Worm (Caenorhabditis elegans) whole organism, midembryonic: Measurements from ENCODE around the gene lgg-3.
A peak's percentile ranks its signal among the peaks of the same experiment; 100 is the strongest.

ENCODE experiments used
- T22C8.4 ChIP-seq: fragments of 200-800 bp; sonication (Bioruptor generic); IDR thresholded peaks from 2 replicates; pipeline ENCODE4 v1.3.6; 2022; ENCODE audit warnings: missing genetic modification characterization, missing compliant biosample characterization
- cog-1 ChIP-seq: sonication (generic microtip); optimal IDR thresholded peaks from 2 replicates; lab custom pipeline; 2016; ENCODE audit warnings: missing genetic modification characterization, missing compliant biosample characterization
- flt-1 ChIP-seq: fragments of 200-800 bp; sonication (Bioruptor generic); IDR thresholded peaks from 2 replicates; pipeline ENCODE4 v1.3.6; 2022; ENCODE audit warnings: missing genetic modification characterization, missing compliant biosample characterization
- klf-2 ChIP-seq: fragments of 200-800 bp; sonication (Bioruptor generic); conservative IDR thresholded peaks from 2 replicates; pipeline ENCODE4 v1.3.6; 2022; ENCODE audit warnings: missing genetic modification reagents, missing genetic modification characterization, missing compliant biosample characterization
- med-1 ChIP-seq: sonication (generic microtip); optimal IDR thresholded peaks from 2 replicates; lab custom pipeline; 2017; ENCODE audit warnings: missing genetic modification characterization, mild to moderate bottlenecking, missing compliant biosample characterization, antibody characterized with exemption, missing genetic modification reagents; ENCODE audit not compliant: insufficient read depth
- ref-1 ChIP-seq: fragments of 200-800 bp; sonication (Bioruptor generic); conservative IDR thresholded peaks from 2 replicates; pipeline ENCODE4 v1.3.6; 2022; ENCODE audit warnings: missing genetic modification reagents, missing genetic modification characterization, missing compliant biosample characterization
- tab-1 ChIP-seq: fragments of 200-800 bp; sonication (Bioruptor generic); IDR thresholded peaks from 2 replicates; pipeline ENCODE4 v1.3.6; 2022; ENCODE audit warnings: missing genetic modification characterization, missing compliant biosample characterization
- ztf-23 ChIP-seq: fragments of 200-800 bp; sonication (Bioruptor generic); IDR thresholded peaks from 2 replicates; pipeline ENCODE4 v1.3.6; 2022; ENCODE audit warnings: missing genetic modification reagents, missing genetic modification characterization, missing compliant biosample characterization
- ztf-29 ChIP-seq: fragments of 200-800 bp; sonication (Bioruptor generic); IDR thresholded peaks from 2 replicates; pipeline ENCODE4 v1.3.6; 2022; ENCODE audit warnings: missing genetic modification reagents, missing genetic modification characterization, missing compliant biosample characterization

lgg-3 gene

ce11 chrIII:5677790-5678189 is 20.0 kb downstream of the lgg-3 start, which contains the start of gene F54E7.9:
TSS of gene F54E7.9 (minus strand) at chrIII:5677890.
- no peak for TF ChIP-seq klf-2 (GFP tag; lab: Robert Waterston, UW)
- no peak for TF ChIP-seq T22C8.4 (GFP tag; lab: Robert Waterston, UW)
- no peak for TF ChIP-seq flt-1 (GFP tag; lab: Robert Waterston, UW)
- no peak for TF ChIP-seq tab-1 (GFP tag; lab: Robert Waterston, UW)
- TF ChIP-seq ztf-23 (GFP tag; lab: Robert Waterston, UW), result no peak
- TF ChIP-seq cog-1, result no peak

- TF ChIP-seq T22C8.4 (GFP tag; lab: Robert Waterston, UW), result no peak
- TF ChIP-seq ref-1 (GFP tag; lab: Robert Waterston, UW), result no peak
- no peak for TF ChIP-seq klf-2 (GFP tag; lab: Robert Waterston, UW)
- no peak for TF ChIP-seq med-1 (GFP tag; lab: Kevin White, UChicago)
- TF ChIP-seq tab-1 (GFP tag; lab: Robert Waterston, UW), result no peak
- TF ChIP-seq flt-1 (GFP tag; lab: Robert Waterston, UW), result no peak
- no peak for TF ChIP-seq ztf-29
- no peak for TF ChIP-seq cog-1
- TF ChIP-seq ztf-23 (GFP tag; lab: Robert Waterston, UW), result no peak
These were observed 22.3 kb downstream of the lgg-3 start for ce11 chrIII:5675384-5675984.

- TF ChIP-seq ref-1 (GFP tag; lab: Robert Waterston, UW) (no peak), cog-1 (no peak), tab-1 (GFP tag; lab: Robert Waterston, UW) (no peak), klf-2 (GFP tag; lab: Robert Waterston, UW) (no peak), T22C8.4 (GFP tag; lab: Robert Waterston, UW) (no peak), med-1 (GFP tag; lab: Kevin White, UChicago) (no peak), ztf-23 (GFP tag; lab: Robert Waterston, UW) (no peak), ztf-29 (no peak), flt-1 (GFP tag; lab: Robert Waterston, UW) (no peak)
These were observed 23.6 kb downstream of the lgg-3 start for ce11 chrIII:5674196-5674595.

DNA sequence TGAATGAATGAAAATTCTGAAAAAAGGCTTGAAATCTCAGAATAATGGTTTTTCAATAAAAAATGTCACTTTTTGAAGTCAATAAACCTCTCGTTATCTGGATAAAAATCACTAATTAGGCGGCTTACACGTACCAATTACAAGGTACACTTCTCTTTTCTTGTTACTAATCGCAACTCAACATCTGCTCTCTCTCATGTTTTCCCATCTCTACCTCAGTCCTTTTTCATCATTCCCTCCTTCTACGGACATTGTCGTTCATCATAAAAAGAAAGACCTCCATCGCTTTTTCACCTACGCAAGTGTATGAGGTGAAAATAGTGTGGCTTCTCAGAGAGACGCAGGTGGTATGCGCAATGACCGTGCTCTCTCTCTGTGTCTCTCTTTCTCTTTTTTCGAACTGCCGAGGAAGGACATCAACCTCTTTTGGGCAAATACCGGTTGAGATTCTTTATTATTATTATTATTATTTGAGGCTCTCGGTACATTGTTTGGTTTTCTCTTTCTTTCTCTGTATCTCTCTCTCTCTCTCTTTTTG is 29.8 kb downstream of the lgg-3 start:
- TF ChIP-seq med-1 (GFP tag; lab: Kevin White, UChicago) (no peak), ref-1 (GFP tag; lab: Robert Waterston, UW) (no peak), cog-1 (peak; percentile 68)

- no peak for TF ChIP-seq klf-2 (GFP tag; lab: Robert Waterston, UW)
- no peak for TF ChIP-seq T22C8.4 (GFP tag; lab: Robert Waterston, UW)
- TF ChIP-seq tab-1 (GFP tag; lab: Robert Waterston, UW), result no peak
- no peak for TF ChIP-seq med-1 (GFP tag; lab: Kevin White, UChicago)
- TF ChIP-seq ref-1 (GFP tag; lab: Robert Waterston, UW), result no peak
These were observed 32.1 kb downstream of the lgg-3 start for ce11 chrIII:5665710-5666109.

DNA sequence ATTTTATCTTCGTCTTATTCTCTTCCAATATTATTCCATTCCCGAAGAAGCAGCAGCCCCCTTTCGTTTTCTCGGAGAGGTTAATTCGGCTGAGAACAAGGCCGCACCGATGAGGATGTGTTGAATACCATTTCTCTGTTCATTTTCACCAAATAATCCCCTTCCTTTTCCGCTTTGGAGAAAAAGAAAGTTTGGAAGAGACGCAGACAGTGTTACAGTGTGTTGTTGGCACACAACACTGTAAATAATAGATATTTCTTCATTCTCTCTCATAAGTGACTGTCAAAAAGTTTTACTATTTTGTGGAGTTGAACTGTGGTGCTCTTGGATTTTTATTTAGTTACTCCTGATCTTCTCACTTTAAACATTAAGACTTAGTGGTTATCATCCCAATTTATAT is 32.5 kb downstream of the lgg-3 start:
- TF ChIP-seq ztf-29, result no peak

DNA sequence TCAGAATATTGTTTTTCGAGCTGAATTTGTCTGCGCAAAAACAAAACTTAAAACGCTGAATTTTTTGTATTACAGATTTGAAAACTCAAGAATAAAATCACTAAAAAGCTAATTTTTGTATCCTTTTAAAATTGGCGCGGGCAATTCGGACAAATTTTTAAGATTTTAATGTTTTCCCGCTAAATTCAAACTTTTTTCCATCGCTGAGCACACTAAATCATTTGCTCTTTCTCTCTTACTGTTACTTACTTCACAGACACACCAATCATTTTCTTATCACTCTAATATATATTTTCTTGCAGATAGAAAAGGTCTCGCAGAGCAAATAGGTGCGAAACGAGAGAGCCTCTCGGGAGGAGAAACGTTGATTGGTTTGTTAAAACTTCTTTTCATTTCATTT is 33.9 kb downstream of the lgg-3 start, which contains the start of gene par-3:
Gene par-3 (plus strand): TSS at position 301 of the 400 bp plus-strand sequence.
- TF ChIP-seq ztf-23 (GFP tag; lab: Robert Waterston, UW) (no peak), cog-1 (no peak), med-1 (GFP tag; lab: Kevin White, UChicago) (no peak), tab-1 (GFP tag; lab: Robert Waterston, UW) (no peak), T22C8.4 (GFP tag; lab: Robert Waterston, UW) (no peak), klf-2 (GFP tag; lab: Robert Waterston, UW) (no peak), ref-1 (GFP tag; lab: Robert Waterston, UW) (no peak), ztf-29 (no peak), flt-1 (GFP tag; lab: Robert Waterston, UW) (no peak)

- TF ChIP-seq tab-1 (GFP tag; lab: Robert Waterston, UW) (no peak), ztf-29 (no peak), med-1 (GFP tag; lab: Kevin White, UChicago) (no peak), T22C8.4 (GFP tag; lab: Robert Waterston, UW) (no peak), ref-1 (GFP tag; lab: Robert Waterston, UW) (no peak), klf-2 (GFP tag; lab: Robert Waterston, UW) (no peak), flt-1 (GFP tag; lab: Robert Waterston, UW) (no peak), cog-1 (no peak), ztf-23 (GFP tag; lab: Robert Waterston, UW) (no peak)
These were observed 34.3 kb downstream of the lgg-3 start for ce11 chrIII:5663521-5663920.

DNA sequence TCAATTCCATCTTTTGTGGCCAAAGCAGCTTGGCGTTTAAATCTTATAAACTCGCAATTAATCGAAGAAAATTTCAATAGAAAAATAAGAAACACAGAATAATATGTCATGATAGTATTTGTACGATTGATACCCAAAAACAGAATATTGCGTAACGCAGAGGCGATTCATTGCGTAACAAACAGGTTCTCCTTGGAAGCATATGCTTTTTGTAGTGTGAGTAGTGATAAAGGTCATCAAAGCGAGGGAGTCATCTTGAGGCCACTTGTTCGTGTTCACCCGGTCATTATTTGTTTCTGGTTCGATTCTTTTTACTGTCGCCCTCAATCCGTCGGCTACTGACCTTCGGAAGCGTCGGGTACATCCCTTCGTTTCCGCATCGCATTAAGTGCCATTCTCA is 36.8 kb downstream of the lgg-3 start, which contains the start of gene F54E7.6:
Gene F54E7.6 (minus strand): TSS at position 110 of the 400 bp plus-strand sequence.
- TF ChIP-seq med-1 (GFP tag; lab: Kevin White, UChicago) (no peak), ztf-29 (no peak), T22C8.4 (GFP tag; lab: Robert Waterston, UW) (no peak), tab-1 (GFP tag; lab: Robert Waterston, UW) (no peak), flt-1 (GFP tag; lab: Robert Waterston, UW) (no peak), klf-2 (GFP tag; lab: Robert Waterston, UW) (no peak), ref-1 (GFP tag; lab: Robert Waterston, UW) (no peak), cog-1 (no peak), ztf-23 (GFP tag; lab: Robert Waterston, UW) (no peak)

ce11 chrIII:5656941-5657340 is 40.9 kb downstream of the lgg-3 start, which contains the start of gene sdz-21:
TSS of gene sdz-21 (minus strand) at chrIII:5657041.
- TF ChIP-seq med-1 (GFP tag; lab: Kevin White, UChicago), result no peak
- TF ChIP-seq T22C8.4 (GFP tag; lab: Robert Waterston, UW), result no peak
- TF ChIP-seq klf-2 (GFP tag; lab: Robert Waterston, UW), result no peak
- TF ChIP-seq ztf-29, result no peak
- no peak for TF ChIP-seq ref-1 (GFP tag; lab: Robert Waterston, UW)
- TF ChIP-seq ztf-23 (GFP tag; lab: Robert Waterston, UW), result no peak
- TF ChIP-seq flt-1 (GFP tag; lab: Robert Waterston, UW), result no peak
- no peak for TF ChIP-seq tab-1 (GFP tag; lab: Robert Waterston, UW)
- no peak for TF ChIP-seq cog-1
